Fruit fly (Drosophila melanogaster): ENCODE measurements around the gene GstD2.

GstD2 gene

dm6 chr3R:12402935-12403334, 31.2 kb downstream of the GstD2 start (continued):
- TF ChIP-seq trh (GFP tag; optimal IDR thresholded peaks at IDR 0.05) (peak; percentile 91), kni (GFP tag; optimal IDR thresholded peaks at IDR 0.05) (peak; percentile 99), ci (GFP tag; IDR thresholded peaks at IDR 0.05) (peak; percentile 99), ranshi (GFP tag; IDR thresholded peaks at IDR 0.05) (peak; percentile 96), Chrac-16 (GFP tag; optimal IDR thresholded peaks at IDR 0.05) (peak; percentile 94), Drgx (GFP tag; IDR thresholded peaks at IDR 0.05) (peak; percentile 93), h (optimal IDR thresholded peaks at IDR 0.05) (no peak), Dfd (GFP tag; optimal IDR thresholded peaks at IDR 0.05) (no peak), ase (GFP tag; IDR thresholded peaks at IDR 0.05) (peak; percentile 94), BtbVII (GFP tag; optimal IDR thresholded peaks at IDR 0.05) (peak; percentile 100), Gsc (GFP tag; IDR thresholded peaks at IDR 0.05) (no peak), B-H2 (GFP tag; optimal IDR thresholded peaks at IDR 0.05) (peak; percentile 98), sima (GFP tag; optimal IDR thresholded peaks at IDR 0.05) (peak; percentile 91), CG17361 (GFP tag; IDR thresholded peaks at IDR 0.05) (peak; percentile 98), CG8478 (optimal IDR thresholded peaks at IDR 0.05) (no peak), vfl (GFP tag; optimal IDR thresholded peaks at IDR 0.05) (peak; percentile 93), CG7987 (GFP tag; optimal IDR thresholded peaks at IDR 0.05) (peak; percentile 96), CG2199 (GFP tag; IDR thresholded peaks at IDR 0.05) (peak; percentile 94), CG1792 (GFP tag; optimal IDR thresholded peaks at IDR 0.05) (peak; percentile 97), gsb-n (tag; optimal IDR thresholded peaks at IDR 0.05) (peak; percentile 98), CG6765 (GFP tag; optimal IDR thresholded peaks at IDR 0.05) (peak; percentile 99), Hey (tag; optimal IDR thresholded peaks at IDR 0.05) (peak; percentile 86), CG8388 (GFP tag; optimal IDR thresholded peaks at IDR 0.05) (peak; percentile 98), CG6813 (GFP tag; optimal IDR thresholded peaks at IDR 0.05) (peak; percentile 99), CG7839 (tag; optimal IDR thresholded peaks at IDR 0.05) (peak; percentile 99), stc (GFP tag; IDR thresholded peaks at IDR 0.05) (peak; percentile 97), danr (GFP tag; IDR thresholded peaks at IDR 0.05) (peak; percentile 87; the same call in 1 of the 2 replicates), bab2 (GFP tag; optimal IDR thresholded peaks at IDR 0.05) (peak; percentile 95), Aef1 (GFP tag; IDR thresholded peaks at IDR 0.05) (peak; percentile 95), Elba2 (GFP tag; optimal IDR thresholded peaks at IDR 0.05) (peak; percentile 81), Rx (GFP tag; IDR thresholded peaks at IDR 0.05) (peak; percentile 94), CG12236 (GFP tag; optimal IDR thresholded peaks at IDR 0.05) (peak; percentile 91), CG10321 (GFP tag; IDR thresholded peaks at IDR 0.05) (peak; percentile 81), CG11695 (GFP tag; IDR thresholded peaks at IDR 0.05) (peak; percentile 97), CG17328 (GFP tag; IDR thresholded peaks at IDR 0.05) (peak; percentile 98), CG1529 (GFP tag; optimal IDR thresholded peaks at IDR 0.05) (peak; percentile 96), CG10209 (GFP tag; optimal IDR thresholded peaks at IDR 0.05) (peak; percentile 97), gro (GFP tag; optimal IDR thresholded peaks at IDR 0.05) (peak; percentile 97), bowl (GFP tag; IDR thresholded peaks at IDR 0.05) (peak; percentile 95), ab (GFP tag; optimal IDR thresholded peaks at IDR 0.05) (peak; percentile 73), HLH54F (GFP tag; optimal IDR thresholded peaks at IDR 0.05) (peak; percentile 89), pan (optimal IDR thresholded peaks at IDR 0.05) (no peak), pan (GFP tag; optimal IDR thresholded peaks at IDR 0.05 in 1 of 2, IDR thresholded peaks at IDR 0.05 in 1 of 2) (peak in 1 of 2 experiments; percentile 97), Med (GFP tag) (peak; percentile 99), CG1024 (GFP tag; IDR thresholded peaks at IDR 0.05) (peak; percentile 97), CG12769 (tag; optimal IDR thresholded peaks at IDR 0.05) (peak; percentile 98), ATbp (GFP tag; optimal IDR thresholded peaks at IDR 0.05) (peak; percentile 99), CG16813 (GFP tag; IDR thresholded peaks at IDR 0.05; ENCODE audit: partially characterized antibody) (0 out of 3 replicates have a peak, but pooled peaks have one; percentile 32), Stat92E (GFP tag; optimal IDR thresholded peaks at IDR 0.05) (peak in 1 of 3 experiments; percentile 95), CG14965 (GFP tag; optimal IDR thresholded peaks at IDR 0.05; ENCODE audit: borderline replicate concordance) (peak; percentile 89), CG17385 (GFP tag; optimal IDR thresholded peaks at IDR 0.05) (peak; percentile 96), so (GFP tag; IDR thresholded peaks at IDR 0.05) (peak; percentile 98)

Measured in whole organism, embryonic.